Worm (Caenorhabditis elegans) whole organism, L4 larva: ENCODE data around the gene rpl-11.2.

Experiments used
- D1046.2 ChIP-seq: fragments of 200-800 bp; sonication (Bioruptor generic); IDR thresholded peaks from 2 replicates; pipeline ENCODE4 v1.3.6; 2022; ENCODE audit warnings: missing genetic modification characterization, missing compliant biosample characterization
- F37D6.2 ChIP-seq: sonication (generic microtip); optimal IDR thresholded peaks from 2 replicates; lab custom pipeline; 2016; ENCODE audit warnings: mild to moderate bottlenecking, missing genetic modification characterization, missing compliant biosample characterization
- T26A8.4 ChIP-seq: fragments of 200-800 bp; sonication (Bioruptor generic); IDR thresholded peaks from 2 replicates; pipeline ENCODE4 v1.3.6; 2022; ENCODE audit warnings: missing genetic modification characterization, missing compliant biosample characterization
- Y48G9A.11 ChIP-seq: fragments of 200-800 bp; sonication (Bioruptor generic); IDR thresholded peaks from 2 replicates; pipeline ENCODE4 v1.3.6; 2022; ENCODE audit warnings: missing genetic modification reagents, missing genetic modification characterization, missing compliant biosample characterization
- aha-1 ChIP-seq: fragments of 150-350 bp; peaks from one replicate; lab custom pipeline; 2014; ENCODE audit warnings: missing biosample characterization, missing genetic modification characterization
- arid-1 ChIP-seq: fragments of 200-800 bp; sonication (Bioruptor generic); conservative IDR thresholded peaks from 2 replicates; pipeline ENCODE4 v1.3.6; 2022; ENCODE audit warnings: missing genetic modification reagents, missing genetic modification characterization, missing compliant biosample characterization
- attf-4 ChIP-seq: sonication (generic microtip); optimal IDR thresholded peaks from 3 replicates; lab custom pipeline; 2017; ENCODE audit warnings: missing biosample characterization, missing genetic modification characterization
- ceh-32 ChIP-seq: sonication (generic microtip); optimal IDR thresholded peaks from 2 replicates; lab custom pipeline; 2016; ENCODE audit warnings: mild to moderate bottlenecking, missing genetic modification characterization, missing compliant biosample characterization; ENCODE audit not compliant: poor library complexity
- ceh-44 ChIP-seq: fragments of 200-800 bp; sonication (Bioruptor generic); IDR thresholded peaks from 2 replicates; pipeline ENCODE4 v1.3.6; 2022; ENCODE audit warnings: missing genetic modification reagents, missing genetic modification characterization, missing compliant biosample characterization
- ceh-82 ChIP-seq: sonication (generic microtip); optimal IDR thresholded peaks from 2 replicates; lab custom pipeline; 2017; ENCODE audit warnings: missing biosample characterization, missing genetic modification characterization
- ces-1 ChIP-seq: fragments of 150-350 bp; sonication (generic microtip); optimal IDR thresholded peaks from 4 replicates; lab custom pipeline; 2014; ENCODE audit warnings: missing biosample characterization, missing genetic modification reagents, missing genetic modification characterization
- ctbp-1 ChIP-seq: fragments of 200-800 bp; sonication (Bioruptor generic); IDR thresholded peaks from 2 replicates; pipeline ENCODE4 v1.3.6; 2022; ENCODE audit warnings: missing genetic modification reagents, missing genetic modification characterization, missing compliant biosample characterization
- daf-16 ChIP-seq, 3 experiments: sonication (generic microtip); optimal IDR thresholded peaks; 2 replicates each; lab custom pipeline; 2016 to 2017; ENCODE audit warnings: missing genetic modification characterization in 3 of 3, missing genetic modification reagents in 3 of 3, mild to moderate bottlenecking in 2 of 3, missing compliant biosample characterization in 2 of 3, missing biosample characterization in 1 of 3, moderate library complexity in 1 of 3
- daf-8 ChIP-seq: fragments of 200-800 bp; sonication (Bioruptor generic); IDR thresholded peaks from 2 replicates; pipeline ENCODE4 v1.3.6; 2022; ENCODE audit warnings: missing genetic modification characterization, missing compliant biosample characterization
- dmd-6 ChIP-seq: fragments of 200-800 bp; sonication (Bioruptor generic); IDR thresholded peaks from 2 replicates; pipeline ENCODE4 v1.3.6; 2022; ENCODE audit warnings: missing genetic modification reagents, missing genetic modification characterization, missing compliant biosample characterization
- dmd-8 ChIP-seq: fragments of 200-800 bp; sonication (Bioruptor generic); IDR thresholded peaks from 2 replicates; pipeline ENCODE4 v1.3.6; 2022; ENCODE audit warnings: missing genetic modification characterization, missing compliant biosample characterization
- dve-1 ChIP-seq: sonication (generic microtip); optimal IDR thresholded peaks from 2 replicates; lab custom pipeline; 2017; ENCODE audit warnings: antibody characterized with exemption, mild to moderate bottlenecking, missing genetic modification characterization, missing compliant biosample characterization; ENCODE audit not compliant: insufficient read depth
- hif-1 ChIP-seq, 2 experiments: sonication (generic microtip); optimal IDR thresholded peaks; 2 replicates each; lab custom pipeline; 2016 to 2017; ENCODE audit warnings: missing compliant biosample characterization in 2 of 2, missing genetic modification characterization in 2 of 2, missing genetic modification reagents in 2 of 2, missing genotype in 2 of 2, mild to moderate bottlenecking in 1 of 2
- hlh-30 ChIP-seq: sonication (generic microtip); optimal IDR thresholded peaks from 2 replicates; lab custom pipeline; 2017; ENCODE audit warnings: antibody characterized with exemption, mild to moderate bottlenecking, missing genetic modification characterization, missing compliant biosample characterization; ENCODE audit not compliant: insufficient read depth
- hmg-1.1 ChIP-seq: fragments of 200-800 bp; sonication (Bioruptor generic); IDR thresholded peaks from 2 replicates; pipeline ENCODE4 v1.3.6; 2022; ENCODE audit warnings: missing genetic modification reagents, missing genetic modification characterization, missing compliant biosample characterization
- lin-1 ChIP-seq: fragments of 200-800 bp; sonication (Bioruptor generic); IDR thresholded peaks from 2 replicates; pipeline ENCODE4 v1.3.6; 2022; ENCODE audit warnings: missing genetic modification reagents, missing genetic modification characterization, missing compliant biosample characterization
- lin-13 ChIP-seq: fragments of 150-350 bp; optimal IDR thresholded peaks from 2 replicates; lab custom pipeline; 2014; ENCODE audit warnings: missing biosample characterization, missing genetic modification reagents, missing genetic modification characterization
- lin-39 ChIP-seq: fragments of 150-350 bp; optimal IDR thresholded peaks from 2 replicates; lab custom pipeline; 2014; ENCODE audit warnings: missing biosample characterization, missing genetic modification reagents, missing genetic modification characterization
- lir-3 ChIP-seq: sonication (generic microtip); optimal IDR thresholded peaks from 2 replicates; lab custom pipeline; 2016; ENCODE audit warnings: mild to moderate bottlenecking, missing genetic modification characterization, missing compliant biosample characterization
- lsy-2 ChIP-seq, 2 experiments: fragments of 150-350 bp in 1 of 2; sonication (generic microtip) in 1 of 2; optimal IDR thresholded peaks; 2 replicates each; lab custom pipeline; 2014 to 2017; ENCODE audit warnings: missing biosample characterization in 2 of 2, missing genetic modification characterization in 2 of 2
- mdl-1 ChIP-seq, 2 experiments: fragments of 150-350 bp in 1 of 2; sonication (generic microtip) in 1 of 2; optimal IDR thresholded peaks; 2 replicates each; lab custom pipeline; 2014 to 2017; ENCODE audit warnings: missing biosample characterization in 2 of 2, missing genetic modification characterization in 2 of 2
- mdt-29 ChIP-seq: fragments of 200-800 bp; sonication (Bioruptor generic); IDR thresholded peaks from 2 replicates; pipeline ENCODE4 v1.3.6; 2022; ENCODE audit warnings: missing genetic modification reagents, missing genetic modification characterization, missing compliant biosample characterization
- mep-1 ChIP-seq: fragments of 150-350 bp; sonication (generic microtip); optimal IDR thresholded peaks from 3 replicates; lab custom pipeline; 2014; ENCODE audit warnings: missing biosample characterization, missing genetic modification characterization
- mes-2 ChIP-seq: sonication (generic microtip); optimal IDR thresholded peaks from 2 replicates; lab custom pipeline; 2016; ENCODE audit warnings: missing genotype, mild to moderate bottlenecking, missing genetic modification characterization, missing compliant biosample characterization; ENCODE audit not compliant: poor library complexity, severe bottlenecking
- mxl-3 ChIP-seq: fragments of 200-800 bp; sonication (Bioruptor generic); optimal IDR thresholded peaks from 2 replicates; lab custom pipeline; 2018; ENCODE audit warnings: mild to moderate bottlenecking, missing genetic modification characterization, missing compliant biosample characterization
- nhr-102 ChIP-seq: sonication (generic microtip); optimal IDR thresholded peaks from 2 replicates; lab custom pipeline; 2016; ENCODE audit warnings: mild to moderate bottlenecking, missing genetic modification characterization, moderate library complexity, missing compliant biosample characterization
- nhr-237 ChIP-seq: sonication (generic microtip); optimal IDR thresholded peaks from 2 replicates; lab custom pipeline; 2017; ENCODE audit warnings: missing biosample characterization, missing genetic modification characterization
- nhr-28 ChIP-seq: fragments of 150-350 bp; optimal IDR thresholded peaks from 2 replicates; lab custom pipeline; 2014; ENCODE audit warnings: missing biosample characterization, missing genetic modification characterization
- nhr-41 ChIP-seq: fragments of 200-800 bp; sonication (Bioruptor generic); IDR thresholded peaks from 2 replicates; pipeline ENCODE4 v1.3.6; 2022; ENCODE audit warnings: missing genetic modification reagents, missing genetic modification characterization, missing compliant biosample characterization
- nhr-42 ChIP-seq: fragments of 200-800 bp; sonication (Bioruptor generic); IDR thresholded peaks from 2 replicates; pipeline ENCODE4 v1.3.6; 2022; ENCODE audit warnings: missing genetic modification characterization, missing compliant biosample characterization
- nhr-6 ChIP-seq: fragments of 150-350 bp; optimal IDR thresholded peaks from 2 replicates; lab custom pipeline; 2014; ENCODE audit warnings: missing biosample characterization, missing genetic modification characterization
- nhr-76 ChIP-seq: fragments of 150-350 bp; optimal IDR thresholded peaks from 2 replicates; lab custom pipeline; 2014; ENCODE audit warnings: missing biosample characterization, missing genetic modification characterization
- nhr-77 ChIP-seq: fragments of 150-350 bp; optimal IDR thresholded peaks from 2 replicates; lab custom pipeline; 2014; ENCODE audit warnings: missing biosample characterization, missing genetic modification characterization
- saeg-2 ChIP-seq: fragments of 200-800 bp; sonication (Bioruptor generic); IDR thresholded peaks from 2 replicates; pipeline ENCODE4 v1.3.6; 2022; ENCODE audit warnings: missing genetic modification reagents, missing genetic modification characterization, missing compliant biosample characterization
- sdz-12 ChIP-seq: fragments of 200-800 bp; sonication (Bioruptor generic); optimal IDR thresholded peaks from 2 replicates; lab custom pipeline; 2018; ENCODE audit warnings: mild to moderate bottlenecking, missing genetic modification characterization, missing compliant biosample characterization
- set-16 ChIP-seq: fragments of 200-800 bp; sonication (Bioruptor generic); IDR thresholded peaks from 2 replicates; pipeline ENCODE4 v1.3.6; 2022; ENCODE audit warnings: missing genetic modification reagents, missing genetic modification characterization, missing compliant biosample characterization
- skn-1 ChIP-seq: fragments of 150-350 bp; optimal IDR thresholded peaks from 2 replicates; lab custom pipeline; 2014; ENCODE audit warnings: missing biosample characterization, missing genetic modification characterization
- snpc-1.2 ChIP-seq: fragments of 200-800 bp; sonication (Bioruptor generic); IDR thresholded peaks from 2 replicates; pipeline ENCODE4 v1.3.6; 2022; ENCODE audit warnings: missing genetic modification reagents, missing genetic modification characterization, missing compliant biosample characterization
- spr-1 ChIP-seq: sonication (generic microtip); optimal IDR thresholded peaks from 2 replicates; lab custom pipeline; 2016; ENCODE audit warnings: mild to moderate bottlenecking, missing genetic modification characterization, missing compliant biosample characterization
- spr-3 ChIP-seq: fragments of 200-800 bp; sonication (Bioruptor generic); optimal IDR thresholded peaks from 2 replicates; lab custom pipeline; 2018; ENCODE audit warnings: mild to moderate bottlenecking, missing genetic modification characterization, missing compliant biosample characterization
- tra-1 ChIP-seq: fragments of 200-800 bp; sonication (Bioruptor generic); IDR thresholded peaks from 2 replicates; pipeline ENCODE4 v1.3.6; 2022; ENCODE audit warnings: missing genetic modification reagents, missing genetic modification characterization, missing compliant biosample characterization
- unc-39 ChIP-seq: sonication (generic microtip); optimal IDR thresholded peaks from 2 replicates; lab custom pipeline; 2017; ENCODE audit warnings: missing biosample characterization, missing genetic modification characterization
- unc-62 ChIP-seq, 3 experiments: fragments of 150-350 bp in 1 of 3; sonication (generic microtip); optimal IDR thresholded peaks in 2 of 3; peaks in 1 of 3; 1 replicate in 1 of 3; 2 replicates in 2 of 3; lab custom pipeline; 2014 to 2017; ENCODE audit warnings: missing biosample characterization in 3 of 3, missing genetic modification characterization in 3 of 3, missing genetic modification reagents in 3 of 3, missing genotype in 1 of 3
- zfp-3 ChIP-seq: fragments of 200-800 bp; sonication (Bioruptor generic); conservative IDR thresholded peaks from 2 replicates; pipeline ENCODE4 v1.3.6; 2022; ENCODE audit warnings: missing genetic modification reagents, missing genetic modification characterization, missing compliant biosample characterization
- ztf-11 ChIP-seq: fragments of 150-350 bp; optimal IDR thresholded peaks from 2 replicates; lab custom pipeline; 2014; ENCODE audit warnings: missing biosample characterization, missing genetic modification characterization

The rpl-11.2 gene

DNA sequence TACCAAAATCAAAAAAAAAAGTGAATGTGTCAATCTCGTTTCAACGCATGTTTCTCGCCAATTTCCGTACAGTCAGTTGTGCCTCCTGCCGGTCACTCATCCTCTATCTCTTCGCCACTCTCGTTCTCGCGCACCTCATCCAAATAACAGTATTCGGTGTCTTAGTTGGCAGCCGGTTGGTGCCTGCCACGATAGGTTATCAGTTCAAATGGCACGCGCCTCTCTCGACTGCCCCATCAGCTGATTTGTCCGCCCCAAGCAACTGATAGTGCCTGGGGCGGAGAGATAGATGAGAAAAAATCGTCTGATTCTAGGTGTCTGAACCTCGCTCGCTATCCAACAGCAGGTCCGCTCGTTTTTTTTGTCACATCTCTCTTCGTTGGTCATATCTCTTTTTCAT is 27.3 kb downstream of the rpl-11.2 start:
- TF ChIP-seq nhr-28 (tag; lab: Kevin White, UChicago) (peak; percentile 86), sdz-12 (GFP tag; lab: Kevin White, UChicago) (no peak), nhr-6 (tag; lab: Kevin White, UChicago) (peak; percentile 23), spr-3 (no peak), spr-1 (tag; lab: Kevin White, UChicago) (no peak), F37D6.2 (no peak), daf-16 (GFP tag; optimal IDR thresholded peaks at IDR 0.05; lab: Kevin White, UChicago) (no peak), daf-16 (tag; optimal IDR thresholded peaks at IDR 0.05; lab: Kevin White, UChicago) (peak; percentile 56), snpc-1.2 (GFP tag; lab: Robert Waterston, UW) (no peak), attf-4 (tag; lab: Kevin White, UChicago) (no peak), saeg-2 (GFP tag; lab: Robert Waterston, UW) (no peak), nhr-42 (GFP tag; lab: Robert Waterston, UW) (no peak), mxl-3 (peak; percentile 87), ztf-11 (tag; lab: Kevin White, UChicago) (no peak), nhr-77 (tag; lab: Kevin White, UChicago) (peak; percentile 52), ces-1 (no peak), tra-1 (GFP tag; lab: Robert Waterston, UW) (peak; percentile 56; the same call in 1 of the 2 replicates), hmg-1.1 (GFP tag; lab: Robert Waterston, UW) (peak; percentile 31; the same call in 1 of the 2 replicates), daf-8 (GFP tag; lab: Robert Waterston, UW) (no peak), mdl-1 (tag; optimal IDR thresholded peaks at IDR 0.05; lab: Kevin White, UChicago) (peak; percentile 26 to 83), hlh-30 (tag; lab: Kevin White, UChicago) (peak; percentile 90), mep-1 (tag; lab: Kevin White, UChicago) (peak; percentile 23), ceh-44 (GFP tag; lab: Robert Waterston, UW) (no peak), nhr-76 (tag; lab: Kevin White, UChicago) (no peak), dmd-6 (GFP tag; lab: Robert Waterston, UW) (peak; percentile 84), hif-1 (tag; optimal IDR thresholded peaks at IDR 0.05; lab: Kevin White, UChicago) (peak in 1 of 2 experiments; percentile 44), dmd-8 (GFP tag; lab: Robert Waterston, UW) (no peak), mes-2 (tag; lab: Kevin White, UChicago) (no peak), lin-13 (no peak), lsy-2 (tag; optimal IDR thresholded peaks at IDR 0.05; lab: Kevin White, UChicago) (peak in 1 of 2 experiments; percentile 21), nhr-102 (tag; lab: Kevin White, UChicago) (peak; percentile 25), lin-39 (tag; lab: Kevin White, UChicago) (no peak), D1046.2 (no peak), lir-3 (tag; lab: Kevin White, UChicago) (no peak), zfp-3 (GFP tag; lab: Robert Waterston, UW) (no peak), aha-1 (tag; lab: Kevin White, UChicago) (peak; percentile 72), unc-62 (GFP tag; optimal IDR thresholded peaks at IDR 0.05 in 1 of 2; lab: Kevin White, UChicago) (peak in 1 of 2 experiments; percentile 48), unc-62 (tag; optimal IDR thresholded peaks at IDR 0.05; lab: Kevin White, UChicago) (no peak), nhr-237 (tag; lab: Kevin White, UChicago) (no peak), ctbp-1 (GFP tag; lab: Robert Waterston, UW) (no peak), lin-1 (GFP tag; lab: Robert Waterston, UW) (0 out of 2 replicates have a peak, but pooled peaks have one; percentile 31), unc-39 (no peak), nhr-41 (0 out of 2 replicates have a peak, but pooled peaks have one; percentile 58), ceh-32 (tag; lab: Kevin White, UChicago) (no peak), dve-1 (tag; lab: Kevin White, UChicago) (peak; percentile 60), arid-1 (no peak), T26A8.4 (GFP tag; lab: Robert Waterston, UW) (no peak), ceh-82 (tag; lab: Kevin White, UChicago) (no peak), Y48G9A.11 (GFP tag; lab: Robert Waterston, UW) (no peak), mdt-29 (GFP tag; lab: Robert Waterston, UW) (no peak), skn-1 (tag; lab: Kevin White, UChicago) (no peak), set-16 (peak; percentile 27; the same call in 1 of the 2 replicates)
